Worm (Caenorhabditis elegans): ENCODE data around the gene srg-39.

Gene srg-39

DNA sequence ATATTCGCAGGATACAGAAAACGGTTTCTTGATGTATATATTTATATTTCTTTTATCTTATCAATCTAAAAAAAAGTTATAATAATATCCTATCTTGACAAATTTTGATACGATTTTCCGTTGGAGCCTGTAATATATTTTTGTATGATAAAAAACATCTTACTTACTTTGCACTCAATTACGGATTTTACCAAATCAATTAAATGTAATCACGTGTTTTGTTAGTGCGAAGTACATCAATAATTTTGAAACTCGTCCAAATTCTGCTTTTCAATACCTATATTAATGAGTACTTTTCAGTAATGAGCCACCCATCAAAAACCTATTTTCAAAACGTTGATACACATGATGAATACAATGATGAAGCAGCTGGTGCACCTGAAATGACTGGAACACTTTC lies 2.8 kb downstream of the srg-39 start, which contains the start of gene T19C4.1:
Gene T19C4.1 (plus strand): TSS at position 301 of the 400 bp plus-strand sequence.
- TF ChIP-seq ceh-19 (GFP tag; optimal IDR thresholded peaks at IDR 0.05): no peak
- TF ChIP-seq C08G9.2 (tag; optimal IDR thresholded peaks at IDR 0.05): no peak
- TF ChIP-seq ets-4 (tag; optimal IDR thresholded peaks at IDR 0.05): no peak
- no peak for TF ChIP-seq unc-86 (tag; optimal IDR thresholded peaks at IDR 0.05)
- TF ChIP-seq Y22D7AL.16 (tag; optimal IDR thresholded peaks at IDR 0.05): no peak
- no peak for TF ChIP-seq unc-3 (GFP tag; conservative IDR thresholded peaks at IDR 0.05)
- no peak for TF ChIP-seq unc-3 (tag; optimal IDR thresholded peaks at IDR 0.05)
- TF ChIP-seq tbx-7 (tag; optimal IDR thresholded peaks at IDR 0.05): no peak
- no peak for TF ChIP-seq lim-6 (tag; optimal IDR thresholded peaks at IDR 0.05)
- TF ChIP-seq hlh-30 (tag; optimal IDR thresholded peaks at IDR 0.05; ENCODE audit: insufficient read depth): no peak
- no peak for TF ChIP-seq K02D7.2 (tag; optimal IDR thresholded peaks at IDR 0.05)
- no peak for TF ChIP-seq ceh-6 (GFP tag; optimal IDR thresholded peaks at IDR 0.05)
- no peak for TF ChIP-seq rnt-1 (tag; optimal IDR thresholded peaks at IDR 0.05)
- no peak for TF ChIP-seq nhr-232 (tag; optimal IDR thresholded peaks at IDR 0.05)
- TF ChIP-seq T23F11.4 (GFP tag; optimal IDR thresholded peaks at IDR 0.05): no peak

DNA sequence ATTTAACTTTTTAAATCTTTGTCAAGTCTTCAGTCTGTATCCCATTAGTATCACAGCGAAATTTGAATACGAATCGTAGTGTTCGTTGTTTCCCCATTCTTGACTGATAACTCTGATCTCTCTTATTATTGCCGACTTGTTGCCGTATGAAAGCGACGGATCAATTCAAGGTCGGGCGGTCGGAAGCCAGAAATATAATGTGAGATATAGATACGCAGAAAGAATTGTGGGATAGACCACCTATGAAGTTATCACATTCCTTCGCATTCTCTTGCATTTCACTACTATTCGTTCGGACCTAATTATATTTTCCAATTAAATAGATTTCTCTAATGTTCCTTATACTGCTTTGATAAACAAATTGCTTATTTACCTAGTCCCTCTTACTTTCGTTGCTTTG lies 3.3 kb downstream of the srg-39 start:
- TF ChIP-seq sox-4 (tag; optimal IDR thresholded peaks at IDR 0.05): no peak
- TF ChIP-seq tbx-7 (tag; optimal IDR thresholded peaks at IDR 0.05): no peak
- TF ChIP-seq ceh-14 (tag; optimal IDR thresholded peaks at IDR 0.05): no peak
- no peak for TF ChIP-seq pat-9 (tag; optimal IDR thresholded peaks at IDR 0.05)
- no peak for TF ChIP-seq elt-4 (tag; optimal IDR thresholded peaks at IDR 0.05)
- TF ChIP-seq C08G9.2 (tag; optimal IDR thresholded peaks at IDR 0.05): no peak
- no peak for TF ChIP-seq ceh-2 (tag; optimal IDR thresholded peaks at IDR 0.05)
- TF ChIP-seq dmd-4 (tag; optimal IDR thresholded peaks at IDR 0.05; ENCODE audit: borderline replicate concordance): no peak
- no peak for TF ChIP-seq ceh-19 (GFP tag; optimal IDR thresholded peaks at IDR 0.05)
- TF ChIP-seq ceh-24 (tag; optimal IDR thresholded peaks at IDR 0.05): no peak
- TF ChIP-seq F13H6.1 (tag; optimal IDR thresholded peaks at IDR 0.05): no peak
- no peak for TF ChIP-seq rnt-1 (tag; optimal IDR thresholded peaks at IDR 0.05)
- TF ChIP-seq pros-1 (tag; optimal IDR thresholded peaks at IDR 0.05): no peak
- TF ChIP-seq lin-11 (tag; optimal IDR thresholded peaks at IDR 0.05): no peak
- TF ChIP-seq elt-2 (tag; optimal IDR thresholded peaks at IDR 0.05): no peak
- no peak for TF ChIP-seq ahr-1 (tag; optimal IDR thresholded peaks at IDR 0.05)
- no peak for TF ChIP-seq ceh-6 (GFP tag; optimal IDR thresholded peaks at IDR 0.05)
- no peak for TF ChIP-seq ref-2 (tag; optimal IDR thresholded peaks at IDR 0.05)
- no peak for TF ChIP-seq Y22D7AL.16 (tag; optimal IDR thresholded peaks at IDR 0.05)
- TF ChIP-seq pha-4 (tag; optimal IDR thresholded peaks at IDR 0.05): no peak

DNA sequence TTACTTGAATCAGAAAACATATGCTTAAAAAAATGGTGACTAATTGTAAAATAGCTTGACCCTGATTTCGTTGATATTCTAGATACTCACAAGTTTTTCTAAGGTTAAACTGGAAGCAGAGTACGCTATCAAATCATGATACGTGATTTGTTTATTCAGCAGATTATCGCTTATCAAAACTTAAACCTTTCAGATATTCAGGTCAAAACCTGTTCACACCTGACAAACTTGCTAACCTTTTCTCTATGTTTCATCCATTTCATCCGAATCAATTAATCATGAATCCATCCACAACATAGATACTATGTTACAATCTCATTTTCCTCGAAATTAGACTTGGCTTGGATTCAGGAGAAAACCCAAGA lies 4.5 kb downstream of the srg-39 start:
- TF ChIP-seq ceh-22 (tag; optimal IDR thresholded peaks at IDR 0.05) (no peak), pha-2 (tag; optimal IDR thresholded peaks at IDR 0.05) (no peak), ceh-31 (tag; optimal IDR thresholded peaks at IDR 0.05) (no peak), ceh-6 (GFP tag; optimal IDR thresholded peaks at IDR 0.05) (no peak), nfya-1 (tag; optimal IDR thresholded peaks at IDR 0.05) (no peak), npax-4 (tag; optimal IDR thresholded peaks at IDR 0.05) (no peak), ceh-24 (tag; optimal IDR thresholded peaks at IDR 0.05) (no peak), eyg-1 (tag; optimal IDR thresholded peaks at IDR 0.05) (no peak), Y22D7AL.16 (tag; optimal IDR thresholded peaks at IDR 0.05) (no peak), dmd-4 (tag; optimal IDR thresholded peaks at IDR 0.05; ENCODE audit: borderline replicate concordance) (no peak), madf-2 (tag; optimal IDR thresholded peaks at IDR 0.05) (no peak), unc-42 (tag; optimal IDR thresholded peaks at IDR 0.05) (no peak)

All from whole organism, late embryonic.